Worm (Caenorhabditis elegans) whole organism, L4/young adult: ENCODE data around the gene C04G6.6.
A peak's percentile ranks its signal among the peaks of the same experiment; 100 is the strongest.

Source experiments
- W03F9.2 ChIP-seq: fragments of 150-350 bp; optimal IDR thresholded peaks from 2 replicates; lab custom pipeline; 2014; ENCODE audit warnings: missing biosample characterization, missing genetic modification characterization
- dao-5 ChIP-seq: sonication (generic microtip); optimal IDR thresholded peaks from 2 replicates; lab custom pipeline; 2016; ENCODE audit warnings: missing genotype, missing genetic modification characterization, moderate library complexity, missing compliant biosample characterization
- him-1 ChIP-seq: sonication (generic microtip); optimal IDR thresholded peaks from 2 replicates; lab custom pipeline; 2016; ENCODE audit warnings: missing genotype, missing genetic modification reagents, missing genetic modification characterization, missing compliant biosample characterization

Gene C04G6.6

DNA sequence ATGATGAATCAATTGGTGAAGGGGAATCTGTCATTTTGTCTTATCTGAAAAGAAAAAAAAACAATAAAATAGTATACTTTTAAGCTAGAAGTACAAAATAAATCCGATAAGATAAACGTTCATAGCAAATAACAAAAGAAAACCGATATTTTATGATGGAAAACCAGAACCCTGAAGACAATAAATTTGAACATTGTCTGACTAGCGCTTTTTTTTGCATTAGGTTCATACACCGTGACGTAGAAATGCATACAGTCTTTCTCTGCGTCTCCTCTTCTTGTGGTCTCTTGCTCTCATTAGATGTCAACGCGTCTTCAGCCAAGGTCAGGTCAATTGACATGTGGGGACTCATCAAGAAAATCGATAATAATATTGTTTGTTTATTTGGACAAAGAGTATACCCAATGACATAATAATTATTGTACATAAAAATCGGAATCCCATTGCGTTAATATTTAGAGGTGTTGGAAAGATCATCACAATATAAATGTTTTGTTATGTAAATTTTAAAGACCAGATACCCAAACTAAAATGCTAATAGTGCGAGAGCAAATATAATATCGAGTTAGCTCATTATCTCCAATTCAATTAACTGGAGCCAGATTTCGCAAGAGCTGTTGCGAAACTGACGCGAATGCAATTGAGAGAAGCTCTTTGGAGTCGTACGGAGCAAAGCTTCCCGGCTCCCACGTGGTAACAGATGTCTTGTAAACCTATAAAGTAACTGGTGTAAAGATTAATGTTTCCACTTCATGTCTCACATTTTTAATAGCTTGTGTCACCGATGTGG lies 18.2 kb downstream of the C04G6.6 start, which contains the start of gene dsh-2:
Gene dsh-2, minus strand, starts transcription at position 51 of the 790 bp plus-strand sequence.
- TF ChIP-seq him-1 (tag; lab: Kevin White, UChicago) (no peak), W03F9.2 (tag; lab: Kevin White, UChicago) (peak; percentile 45), dao-5 (no peak)

DNA sequence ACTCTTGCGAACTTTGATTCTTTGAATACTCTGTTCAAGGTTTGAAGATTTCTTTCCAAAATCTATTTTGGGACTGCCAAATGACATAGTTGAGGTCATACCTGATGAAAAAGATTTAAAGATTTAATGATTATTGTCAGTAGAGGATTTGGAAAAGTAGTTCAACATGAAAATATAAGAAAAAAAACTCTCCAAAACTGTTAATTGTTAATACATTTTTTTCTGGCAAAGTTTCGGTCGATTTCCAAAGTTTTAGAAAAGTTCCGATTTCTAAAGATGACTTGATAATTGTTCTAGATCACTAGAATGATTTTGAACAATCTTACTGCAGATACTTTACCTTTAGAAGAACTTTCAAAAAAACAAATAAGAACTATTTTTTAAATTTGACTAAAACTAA lies 28.3 kb downstream of the C04G6.6 start, which contains the start of gene C27A2.7:
Gene C27A2.7, minus strand, starts transcription at position 101 of the 400 bp plus-strand sequence.
- TF ChIP-seq dao-5 (no peak), W03F9.2 (tag; lab: Kevin White, UChicago) (no peak), him-1 (tag; lab: Kevin White, UChicago) (no peak)

ce11 chrII:5069525-5069924 lies 30.0 kb downstream of the C04G6.6 start, which contains the start of gene idpb-2:
idpb-2 (minus strand) TSS chrII:5069625.
- no peak for TF ChIP-seq him-1 (tag; lab: Kevin White, UChicago)
- TF ChIP-seq dao-5, result no peak

DNA sequence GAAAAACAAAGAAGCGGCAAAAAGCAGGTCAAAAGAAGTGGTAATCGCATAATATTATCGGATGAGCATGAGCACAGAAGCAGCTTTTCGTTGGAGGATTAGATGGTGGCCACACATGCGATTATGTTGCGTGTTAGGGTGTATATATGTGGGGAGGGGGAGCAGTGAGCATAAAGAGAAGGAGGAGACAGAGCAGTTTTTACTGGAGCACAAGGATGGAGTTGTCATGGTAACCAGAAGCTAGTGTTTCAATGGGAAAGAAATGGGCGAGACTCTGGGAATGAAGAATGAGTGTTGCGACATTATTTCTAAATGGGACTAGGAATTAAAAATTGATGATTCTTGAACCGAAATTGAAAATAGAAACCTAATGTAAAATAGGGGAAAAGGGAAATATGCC lies 31.6 kb downstream of the C04G6.6 start, which contains the start of gene C27A2.8:
Gene C27A2.8, minus strand, starts transcription at position 117 of the 400 bp plus-strand sequence.
- TF ChIP-seq him-1 (tag; lab: Kevin White, UChicago) (no peak), W03F9.2 (tag; lab: Kevin White, UChicago) (no peak), dao-5 (no peak)

ce11 chrII:5066967-5067366 lies 32.6 kb downstream of the C04G6.6 start:
- no peak for TF ChIP-seq him-1 (tag; lab: Kevin White, UChicago)
- TF ChIP-seq W03F9.2 (tag; lab: Kevin White, UChicago), result no peak
- TF ChIP-seq dao-5, result no peak

- TF ChIP-seq dao-5 (no peak), him-1 (tag; lab: Kevin White, UChicago) (no peak), W03F9.2 (tag; lab: Kevin White, UChicago) (no peak)
These were observed 37.7 kb downstream of the C04G6.6 start, which contains the start of gene smc-5 for ce11 chrII:5061794-5062368. smc-5 (plus strand) TSS chrII:5062125.

ce11 chrII:5060719-5061118 lies 38.8 kb downstream of the C04G6.6 start, which contains the start of gene pho-12:
pho-12 (minus strand) TSS chrII:5060819.
- TF ChIP-seq W03F9.2 (tag; lab: Kevin White, UChicago) (no peak), dao-5 (no peak), him-1 (tag; lab: Kevin White, UChicago) (no peak)

ce11 chrII:5058036-5058435 lies 41.5 kb downstream of the C04G6.6 start, which contains the start of gene C27A2.12:
C27A2.12 (minus strand) TSS chrII:5058136.
- TF ChIP-seq W03F9.2 (tag; lab: Kevin White, UChicago) (no peak), him-1 (tag; lab: Kevin White, UChicago) (no peak), dao-5 (no peak)

DNA sequence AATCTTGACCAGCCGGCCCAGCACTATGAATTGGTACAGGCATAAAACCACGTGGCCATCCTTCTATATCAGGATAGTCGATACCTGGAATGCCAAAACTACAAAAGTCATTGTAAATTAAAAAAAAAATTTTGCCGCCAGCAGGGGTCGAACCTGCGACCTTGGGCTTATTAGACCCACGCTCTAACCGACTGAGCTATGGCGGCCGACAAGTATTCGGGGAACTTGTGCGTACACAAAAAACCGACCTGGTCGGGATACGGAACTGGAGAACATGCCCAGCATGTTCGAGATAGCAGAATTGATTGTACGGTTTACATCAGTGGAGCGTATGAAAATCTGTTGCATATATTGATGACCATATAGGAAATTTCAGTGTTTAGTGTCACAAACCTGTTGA lies 42.2 kb downstream of the C04G6.6 start:
- TF ChIP-seq W03F9.2 (tag; lab: Kevin White, UChicago) (peak; percentile 12), him-1 (tag; lab: Kevin White, UChicago) (peak; percentile 55), dao-5 (peak; percentile 13)

- TF ChIP-seq dao-5 (no peak), W03F9.2 (tag; lab: Kevin White, UChicago) (no peak), him-1 (tag; lab: Kevin White, UChicago) (no peak)
These were observed 43.3 kb downstream of the C04G6.6 start for ce11 chrII:5056254-5056653.

- TF ChIP-seq W03F9.2 (tag; lab: Kevin White, UChicago) (peak; percentile 94), him-1 (tag; lab: Kevin White, UChicago) (peak; percentile 76), dao-5 (no peak)
These were observed 44.4 kb downstream of the C04G6.6 start, which contains the start of the genes ify-1 and rpl-22 for ce11 chrII:5055129-5055666. ify-1 (minus strand) TSS chrII:5055179. rpl-22 (plus strand) TSS chrII:5055616.

- TF ChIP-seq W03F9.2 (tag; lab: Kevin White, UChicago) (no peak), him-1 (tag; lab: Kevin White, UChicago) (no peak), dao-5 (no peak)
These were observed 48.8 kb downstream of the C04G6.6 start for ce11 chrII:5050776-5051175.

- no peak for TF ChIP-seq dao-5
- TF ChIP-seq him-1 (tag; lab: Kevin White, UChicago), result no peak
- no peak for TF ChIP-seq W03F9.2 (tag; lab: Kevin White, UChicago)
These were observed 49.6 kb downstream of the C04G6.6 start, which contains the start of gene F33G12.6 for ce11 chrII:5049865-5050342. F33G12.6 (plus strand) TSS chrII:5049915.
